Worm (Caenorhabditis elegans) whole organism, L2 larva: ENCODE results near the gene C33E10.8.

Experiments used
- ama-1 ChIP-seq: fragments of 150-350 bp; optimal IDR thresholded peaks from 2 replicates; lab custom pipeline; 2018; ENCODE audit warnings: inconsistent platforms
- fos-1 ChIP-seq: fragments of 150-350 bp; optimal IDR thresholded peaks from 2 replicates; lab custom pipeline; 2014; ENCODE audit warnings: missing biosample characterization, missing genetic modification characterization
- lin-11 ChIP-seq: fragments of 150-350 bp; sonication (generic microtip); optimal IDR thresholded peaks from 2 replicates; lab custom pipeline; 2014; ENCODE audit warnings: missing biosample characterization, missing genetic modification characterization, inconsistent platforms, mixed read lengths
- lin-39 ChIP-seq: fragments of 150-350 bp; optimal IDR thresholded peaks from 2 replicates; lab custom pipeline; 2014; ENCODE audit warnings: missing biosample characterization, missing genetic modification reagents, missing genetic modification characterization
- lsy-2 ChIP-seq, 2 experiments: fragments of 150-350 bp in 1 of 2; sonication (generic microtip) in 1 of 2; optimal IDR thresholded peaks; 2 replicates each; lab custom pipeline; 2014 to 2017; ENCODE audit warnings: missing biosample characterization in 2 of 2, missing genetic modification characterization in 2 of 2
- nhr-23 ChIP-seq: fragments of 150-350 bp; optimal IDR thresholded peaks from 2 replicates; lab custom pipeline; 2014; ENCODE audit warnings: missing biosample characterization, missing genetic modification reagents, missing genetic modification characterization
- nhr-25 ChIP-seq: fragments of 150-350 bp; sonication (generic microtip); optimal IDR thresholded peaks from 3 replicates; lab custom pipeline; 2014; ENCODE audit warnings: missing biosample characterization, missing genetic modification characterization
- nhr-6 ChIP-seq: fragments of 150-350 bp; optimal IDR thresholded peaks from 2 replicates; lab custom pipeline; 2014; ENCODE audit warnings: missing biosample characterization, missing genetic modification characterization
- nhr-77 ChIP-seq: fragments of 150-350 bp; optimal IDR thresholded peaks from 2 replicates; lab custom pipeline; 2014; ENCODE audit warnings: missing biosample characterization, missing genetic modification characterization
- sem-4 ChIP-seq: fragments of 150-350 bp; optimal IDR thresholded peaks from 2 replicates; lab custom pipeline; 2014; ENCODE audit warnings: missing biosample characterization, missing genetic modification reagents, missing genetic modification characterization
- ztf-11 ChIP-seq: sonication (generic microtip); optimal IDR thresholded peaks from 2 replicates; lab custom pipeline; 2017; ENCODE audit warnings: missing biosample characterization, missing genetic modification characterization

- no peak for TF ChIP-seq lin-11 (tag; lab: Kevin White, UChicago)
- TF ChIP-seq nhr-6 (tag; lab: Kevin White, UChicago): no peak
- no peak for TF ChIP-seq ztf-11
- TF ChIP-seq nhr-23 (tag; lab: Kevin White, UChicago): no peak
- no peak for TF ChIP-seq nhr-77 (tag; lab: Kevin White, UChicago)
- TF ChIP-seq ama-1 (lab: Kevin White, UChicago): no peak
- TF ChIP-seq lin-39 (tag; lab: Kevin White, UChicago): no peak
- no peak for TF ChIP-seq sem-4 (tag; lab: Kevin White, UChicago)
- TF ChIP-seq nhr-25 (tag; lab: Kevin White, UChicago): no peak
- TF ChIP-seq fos-1 (tag; lab: Kevin White, UChicago): no peak
- TF ChIP-seq lsy-2 (tag; optimal IDR thresholded peaks at IDR 0.05; lab: Kevin White, UChicago): no peak
Measured at ce11 chrX:17318284-17318683, 23.7 kb upstream of the C33E10.8 start, which contains the start of gene ptr-5.
